Fruit fly (Drosophila melanogaster) whole organism, embryonic: ENCODE data around the gene CG32700.

Experiments used
- Antp ChIP-seq: fragments of 200-800 bp; sonication (Bioruptor generic); optimal IDR thresholded peaks from 3 replicates; lab custom pipeline; 2016; ENCODE audit warnings: missing biosample characterization, missing genetic modification characterization
- CG10274 ChIP-seq: fragments of 200-800 bp; sonication (Bioruptor generic); optimal IDR thresholded peaks from 3 replicates; lab custom pipeline; 2017; ENCODE audit warnings: missing biosample characterization, mild to moderate bottlenecking, missing genetic modification characterization
- CG11247 ChIP-seq: fragments of 200-800 bp; sonication (Bioruptor generic); IDR thresholded peaks from 2 replicates; pipeline ENCODE4 v1.3.6; 2022; ENCODE audit warnings: missing biosample characterization, missing genetic modification characterization
- CG1233 ChIP-seq: fragments of 200-800 bp; sonication (Bioruptor generic); optimal IDR thresholded peaks from 4 replicates; lab custom pipeline; 2018; ENCODE audit warnings: missing biosample characterization, mild to moderate bottlenecking, missing genetic modification characterization
- CG12659 ChIP-seq: fragments of 200-800 bp; sonication (Bioruptor generic); optimal IDR thresholded peaks from 3 replicates; lab custom pipeline; 2017; ENCODE audit warnings: mild to moderate bottlenecking, missing biosample characterization, missing genetic modification reagents, missing genetic modification characterization
- CG12769 ChIP-seq: fragments of 200-800 bp; sonication (Bioruptor generic); optimal IDR thresholded peaks from 2 replicates; lab custom pipeline; 2019; ENCODE audit warnings: missing biosample characterization, mild to moderate bottlenecking, missing genetic modification characterization, moderate library complexity
- CG13296 ChIP-seq: fragments of 200-800 bp; sonication (Bioruptor generic); optimal IDR thresholded peaks from 3 replicates; lab custom pipeline; 2018; ENCODE audit warnings: missing biosample characterization, mild to moderate bottlenecking, missing genetic modification characterization
- CG17385 ChIP-seq: fragments of 200-800 bp; sonication (Bioruptor generic); optimal IDR thresholded peaks from 3 replicates; lab custom pipeline; 2018; ENCODE audit warnings: missing biosample characterization, mild to moderate bottlenecking, missing genetic modification characterization
- CG17568 ChIP-seq: fragments of 200-800 bp; sonication (Bioruptor generic); optimal IDR thresholded peaks from 2 replicates; lab custom pipeline; 2018; ENCODE audit warnings: missing biosample characterization, mild to moderate bottlenecking, missing genetic modification characterization, moderate library complexity
- CG32772 ChIP-seq: fragments of 200-800 bp; sonication (Bioruptor generic); IDR thresholded peaks from 2 replicates; pipeline ENCODE4 v1.3.6; 2022; ENCODE audit warnings: missing biosample characterization, missing genetic modification characterization
- CG6654 ChIP-seq: fragments of 200-800 bp; sonication (Bioruptor generic); optimal IDR thresholded peaks from 2 replicates; lab custom pipeline; 2017; ENCODE audit warnings: missing biosample characterization, mild to moderate bottlenecking, missing genetic modification characterization
- CG7556 ChIP-seq: fragments of 200-800 bp; sonication (Bioruptor generic); optimal IDR thresholded peaks from 2 replicates; lab custom pipeline; 2017; ENCODE audit warnings: missing biosample characterization, mild to moderate bottlenecking, missing genetic modification characterization
- CG7786 ChIP-seq: fragments of 200-800 bp; sonication (Bioruptor generic); optimal IDR thresholded peaks from 2 replicates; lab custom pipeline; 2016; ENCODE audit warnings: missing biosample characterization, missing genetic modification characterization
- CHES-1-like ChIP-seq: fragments of 200-800 bp; sonication (Bioruptor generic); optimal IDR thresholded peaks from 2 replicates; lab custom pipeline; 2016; ENCODE audit warnings: missing biosample characterization, missing genetic modification characterization
- Dbx ChIP-seq: fragments of 200-800 bp; sonication (Bioruptor generic); IDR thresholded peaks from 3 replicates; pipeline ENCODE4 v1.3.6; 2022; ENCODE audit warnings: missing biosample characterization, missing genetic modification characterization
- Drgx ChIP-seq: fragments of 200-800 bp; sonication (Bioruptor generic); IDR thresholded peaks from 2 replicates; pipeline ENCODE4 v1.3.6; 2022; ENCODE audit warnings: missing biosample characterization, missing genetic modification characterization
- Gsc ChIP-seq: fragments of 200-800 bp; sonication (Bioruptor generic); IDR thresholded peaks from 2 replicates; pipeline ENCODE4 v1.3.6; 2022; ENCODE audit warnings: missing biosample characterization, missing genetic modification characterization
- HLH3B ChIP-seq: fragments of 200-800 bp; sonication (Bioruptor generic); IDR thresholded peaks from 2 replicates; pipeline ENCODE4 v1.3.6; 2022; ENCODE audit warnings: missing biosample characterization, missing genetic modification characterization
- Mes4 ChIP-seq: fragments of 200-800 bp; sonication (Bioruptor generic); optimal IDR thresholded peaks from 2 replicates; lab custom pipeline; 2016; ENCODE audit warnings: missing biosample characterization, missing genetic modification characterization
- Nf-YA ChIP-seq: fragments of 200-800 bp; sonication (Bioruptor generic); IDR thresholded peaks from 2 replicates; pipeline ENCODE4 v1.3.6; 2022; ENCODE audit warnings: missing biosample characterization, missing genetic modification characterization
- Spps ChIP-seq: fragments of 200-800 bp; sonication (Bioruptor generic); optimal IDR thresholded peaks from 2 replicates; lab custom pipeline; 2018; ENCODE audit warnings: missing biosample characterization, mild to moderate bottlenecking, missing genetic modification characterization
- Sry-δ ChIP-seq: fragments of 200-800 bp; sonication (Bioruptor generic); optimal IDR thresholded peaks from 2 replicates; lab custom pipeline; 2016; ENCODE audit warnings: missing biosample characterization, missing genetic modification characterization
- Ssrp ChIP-seq: fragments of 200-800 bp; sonication (Bioruptor generic); optimal IDR thresholded peaks from 2 replicates; lab custom pipeline; 2018; ENCODE audit warnings: missing biosample characterization, mild to moderate bottlenecking, missing genetic modification characterization, moderate library complexity
- Vsx1 ChIP-seq: fragments of 200-800 bp; sonication (Bioruptor generic); optimal IDR thresholded peaks from 2 replicates; lab custom pipeline; 2017; ENCODE audit warnings: missing biosample characterization, mild to moderate bottlenecking, missing genetic modification characterization, missing genetic modification reagents
- al ChIP-seq: fragments of 200-800 bp; sonication (Bioruptor generic); IDR thresholded peaks from 2 replicates; pipeline ENCODE4 v1.3.6; 2022; ENCODE audit warnings: missing biosample characterization, missing genetic modification characterization
- ash1 ChIP-seq: fragments of 200-800 bp; sonication (Bioruptor generic); optimal IDR thresholded peaks from 2 replicates; lab custom pipeline; 2018; ENCODE audit warnings: missing biosample characterization, mild to moderate bottlenecking, missing genetic modification characterization
- cad ChIP-seq: fragments of >200 bp; optimal IDR thresholded peaks from 2 replicates; lab custom pipeline; 2017; ENCODE audit warnings: missing biosample characterization, missing genetic modification characterization
- chif ChIP-seq, 2 experiments: fragments of 200-800 bp; sonication (Bioruptor generic); optimal IDR thresholded peaks; 3 replicates each; lab custom pipeline; 2016; ENCODE audit warnings: missing biosample characterization in 2 of 2, missing genetic modification characterization in 2 of 2
- ci ChIP-seq: fragments of 200-800 bp; sonication (Bioruptor generic); IDR thresholded peaks from 3 replicates; pipeline ENCODE4 v1.3.6; 2022; ENCODE audit warnings: missing biosample characterization, missing genetic modification characterization
- emc ChIP-seq: fragments of 200-800 bp; sonication (Bioruptor generic); optimal IDR thresholded peaks from 2 replicates; lab custom pipeline; 2016; ENCODE audit warnings: missing biosample characterization, missing genetic modification characterization
- ewg ChIP-seq: fragments of 200-800 bp; sonication (Bioruptor generic); optimal IDR thresholded peaks from 3 replicates; lab custom pipeline; 2017; ENCODE audit warnings: mild to moderate bottlenecking, missing biosample characterization, missing genetic modification reagents, missing genetic modification characterization
- ken ChIP-seq: fragments of 200-800 bp; sonication (Bioruptor generic); IDR thresholded peaks from 3 replicates; pipeline ENCODE4 v1.3.6; 2022; ENCODE audit warnings: missing biosample characterization, missing genetic modification characterization
- luna ChIP-seq: fragments of 200-800 bp; sonication (Bioruptor generic); optimal IDR thresholded peaks from 2 replicates; lab custom pipeline; 2016; ENCODE audit warnings: missing biosample characterization, missing genetic modification characterization
- nerfin-2 ChIP-seq: fragments of 200-800 bp; sonication (Bioruptor generic); IDR thresholded peaks from 2 replicates; pipeline ENCODE4 v1.3.6; 2022; ENCODE audit warnings: missing biosample characterization, missing genetic modification characterization; ENCODE audit not compliant: partially characterized antibody
- oc ChIP-seq: fragments of 200-800 bp; sonication (Bioruptor generic); optimal IDR thresholded peaks from 2 replicates; lab custom pipeline; 2018; ENCODE audit warnings: missing biosample characterization, mild to moderate bottlenecking, missing genetic modification characterization, moderate library complexity
- otp ChIP-seq: fragments of 200-800 bp; sonication (Bioruptor generic); IDR thresholded peaks from 3 replicates; pipeline ENCODE4, ENCODE4 v1.3.6; 2022; ENCODE audit warnings: missing biosample characterization, missing genetic modification characterization
- phol ChIP-seq: fragments of 200-800 bp; sonication (Bioruptor generic); optimal IDR thresholded peaks from 3 replicates; lab custom pipeline; 2018; ENCODE audit warnings: missing biosample characterization, mild to moderate bottlenecking, missing genetic modification characterization, moderate library complexity
- prd ChIP-seq, 3 experiments: fragments of >200 bp in 2 of 3; fragments of 200-800 bp in 1 of 3; sonication (Bioruptor generic) in 1 of 3; optimal IDR thresholded peaks in 2 of 3; IDR thresholded peaks in 1 of 3; 2 replicates in 2 of 3; 3 replicates in 1 of 3; pipeline versions ENCODE4 v1.3.6 to Lab custom; 2017 to 2022; ENCODE audit warnings: missing biosample characterization in 1 of 3, missing genetic modification characterization in 1 of 3
- psq ChIP-seq: fragments of 200-800 bp; sonication (Bioruptor generic); optimal IDR thresholded peaks from 2 replicates; lab custom pipeline; 2017; ENCODE audit warnings: missing biosample characterization, missing genetic modification characterization
- sc ChIP-seq, 3 experiments: fragments of >200 bp in 2 of 3; fragments of 200-800 bp in 1 of 3; sonication (Bioruptor generic) in 1 of 3; optimal IDR thresholded peaks; 2 replicates in 2 of 3; 3 replicates in 1 of 3; lab custom pipeline; 2017; ENCODE audit warnings: mild to moderate bottlenecking in 1 of 3, missing biosample characterization in 1 of 3, missing genetic modification characterization in 1 of 3, missing genetic modification reagents in 1 of 3
- sens ChIP-seq: fragments of 200-800 bp; sonication (Bioruptor generic); peaks from one replicate; lab custom pipeline; 2016; ENCODE audit warnings: missing biosample characterization, missing genetic modification characterization
- shn ChIP-seq: fragments of 200-800 bp; sonication (Bioruptor generic); optimal IDR thresholded peaks from 3 replicates; lab custom pipeline; 2016; ENCODE audit warnings: missing biosample characterization, missing genetic modification characterization
- slp2 ChIP-seq: fragments of 200-800 bp; sonication (Bioruptor generic); optimal IDR thresholded peaks from 2 replicates; lab custom pipeline; 2016; ENCODE audit warnings: missing biosample characterization, missing genetic modification characterization
- so ChIP-seq: fragments of 200-800 bp; sonication (Bioruptor generic); IDR thresholded peaks from 3 replicates; pipeline ENCODE4 v1.3.6; 2022; ENCODE audit warnings: missing biosample characterization, missing genetic modification characterization
- sqz ChIP-seq: fragments of 200-800 bp; sonication (Bioruptor generic); optimal IDR thresholded peaks from 3 replicates; lab custom pipeline; 2018; ENCODE audit warnings: missing biosample characterization, mild to moderate bottlenecking, missing genetic modification characterization
- ssp ChIP-seq: fragments of 200-800 bp; sonication (Bioruptor generic); IDR thresholded peaks from 2 replicates; pipeline ENCODE4 v1.3.6; 2022; ENCODE audit warnings: missing biosample characterization, missing genetic modification characterization
- sug ChIP-seq: fragments of 200-800 bp; optimal IDR thresholded peaks from 2 replicates; lab custom pipeline; 2019; ENCODE audit warnings: missing biosample characterization, mild to moderate bottlenecking, missing genetic modification characterization, moderate library complexity
- twi ChIP-seq: fragments of 200-800 bp; optimal IDR thresholded peaks from 2 replicates; lab custom pipeline; 2019; ENCODE audit warnings: missing biosample characterization, mild to moderate bottlenecking, missing genetic modification characterization, moderate library complexity
- vfl ChIP-seq: fragments of 200-800 bp; sonication (Bioruptor generic); optimal IDR thresholded peaks from 2 replicates; lab custom pipeline; 2016; ENCODE audit warnings: missing biosample characterization, missing genetic modification characterization
- wor ChIP-seq: fragments of 200-800 bp; sonication (Bioruptor generic); IDR thresholded peaks from 2 replicates; pipeline ENCODE4 v1.3.6; 2022; ENCODE audit warnings: missing biosample characterization, missing genetic modification characterization
- zf30C ChIP-seq: fragments of 200-800 bp; sonication (Bioruptor generic); optimal IDR thresholded peaks from 3 replicates; lab custom pipeline; 2018; ENCODE audit warnings: missing biosample characterization, mild to moderate bottlenecking, missing genetic modification characterization

The CG32700 gene

DNA sequence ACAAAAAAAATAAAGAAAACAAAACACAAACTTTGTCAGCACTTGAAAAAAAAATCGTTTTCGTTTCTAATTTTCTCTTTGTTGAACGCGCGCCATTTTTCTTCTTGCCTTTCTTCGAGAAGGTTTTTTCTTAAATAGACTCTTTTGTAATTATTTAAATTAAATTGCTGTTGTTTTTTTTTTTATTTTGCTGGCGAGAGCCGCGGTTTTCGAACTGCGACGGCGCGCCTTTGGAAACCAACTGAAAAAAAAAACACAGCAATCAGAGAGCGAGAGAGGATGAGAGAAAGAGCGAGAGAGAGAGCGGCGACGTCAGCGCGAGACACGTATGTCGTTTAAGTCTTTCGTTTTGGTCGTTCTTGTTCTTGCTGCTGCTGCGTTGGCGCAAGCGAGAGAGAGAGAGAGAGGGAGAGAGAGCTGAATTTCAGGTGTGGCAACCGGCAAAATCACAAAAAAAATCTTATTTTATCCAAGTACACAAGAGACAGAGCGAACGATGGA is 54.6 kb downstream of the CG32700 start (continued):
- no peak for TF ChIP-seq luna (GFP tag; lab: Kevin White, UChicago)
- TF ChIP-seq so (GFP tag; lab: Robert Waterston, UW) = no peak
- peak; percentile 80 for TF ChIP-seq CG11247 (GFP tag; lab: Robert Waterston, UW)
- no peak for TF ChIP-seq CG6654
- no peak for TF ChIP-seq CG13296
- TF ChIP-seq Gsc (GFP tag; lab: Robert Waterston, UW) = no peak
- TF ChIP-seq al (GFP tag; lab: Robert Waterston, UW) = no peak
- no peak for TF ChIP-seq ash1 (GFP tag; lab: Kevin White, UChicago)
- no peak for TF ChIP-seq Ssrp
- no peak for TF ChIP-seq oc (tag; lab: Kevin White, UChicago)
- no peak for TF ChIP-seq wor (GFP tag; lab: Robert Waterston, UW)
- TF ChIP-seq slp2 (GFP tag; lab: Kevin White, UChicago) = no peak
- no peak for TF ChIP-seq Spps (tag; lab: Kevin White, UChicago)
- TF ChIP-seq vfl (GFP tag; lab: Kevin White, UChicago) = peak; percentile 2
- peak; percentile 36 for TF ChIP-seq zf30C (GFP tag; lab: Kevin White, UChicago)
- peak; percentile 37; the same call in 1 of the 3 replicates for TF ChIP-seq ci
- TF ChIP-seq CG10274 = no peak
- no peak for TF ChIP-seq Sry-δ
- TF ChIP-seq Vsx1 = no peak
- no peak for TF ChIP-seq sug (tag; lab: Kevin White, UChicago)
- TF ChIP-seq CG12659 = no peak
- TF ChIP-seq CG7556 = no peak
- TF ChIP-seq Antp (GFP tag; lab: Kevin White, UChicago) = no peak
- no peak for TF ChIP-seq prd (optimal IDR thresholded peaks at IDR 0.05; lab: Kevin White, UChicago)
- no peak for TF ChIP-seq prd (GFP tag; IDR thresholded peaks at IDR 0.05; lab: Robert Waterston, UW)
- peak; percentile 48 for TF ChIP-seq CG32772 (GFP tag; lab: Robert Waterston, UW)
- TF ChIP-seq sens (GFP tag; lab: Kevin White, UChicago) = peak; percentile 57
- no peak for TF ChIP-seq chif (GFP tag; optimal IDR thresholded peaks at IDR 0.05; lab: Kevin White, UChicago)
- no peak for TF ChIP-seq sc (optimal IDR thresholded peaks at IDR 0.05; lab: Kevin White, UChicago)
- TF ChIP-seq sc (GFP tag; optimal IDR thresholded peaks at IDR 0.05; lab: Kevin White, UChicago) = no peak
- TF ChIP-seq shn (GFP tag; lab: Kevin White, UChicago) = no peak
- TF ChIP-seq Nf-YA (GFP tag; lab: Robert Waterston, UW) = no peak
- peak; percentile 29 for TF ChIP-seq ewg (GFP tag; lab: Kevin White, UChicago)
- TF ChIP-seq CG7786 = no peak
- TF ChIP-seq Drgx (GFP tag; lab: Robert Waterston, UW) = peak; percentile 41; the same call in 1 of the 2 replicates
- TF ChIP-seq twi (tag; lab: Kevin White, UChicago) = no peak
- no peak for TF ChIP-seq Mes4 (GFP tag; lab: Kevin White, UChicago)
- TF ChIP-seq ken (GFP tag; lab: Robert Waterston, UW) = no peak
- no peak for TF ChIP-seq CG1233 (GFP tag; lab: Kevin White, UChicago)
- no peak for TF ChIP-seq phol (tag; lab: Kevin White, UChicago)
- no peak for TF ChIP-seq CG17568 (GFP tag; lab: Kevin White, UChicago)
- no peak for TF ChIP-seq Dbx (GFP tag; lab: Robert Waterston, UW)
- peak; percentile 94 for TF ChIP-seq sqz (GFP tag; lab: Kevin White, UChicago)
- TF ChIP-seq HLH3B (GFP tag; lab: Robert Waterston, UW) = no peak
- no peak for TF ChIP-seq nerfin-2 (GFP tag; lab: Robert Waterston, UW)
- no peak for TF ChIP-seq ssp (GFP tag; lab: Robert Waterston, UW)
- TF ChIP-seq cad (GFP tag; lab: Kevin White, UChicago) = no peak
- TF ChIP-seq psq (GFP tag; lab: Kevin White, UChicago) = no peak
- TF ChIP-seq CG17385 (GFP tag; lab: Kevin White, UChicago) = peak; percentile 81
- TF ChIP-seq CG12769 = no peak
- no peak for TF ChIP-seq CHES-1-like (GFP tag; lab: Kevin White, UChicago)
- no peak for TF ChIP-seq emc (GFP tag; lab: Kevin White, UChicago)
- no peak for TF ChIP-seq otp (GFP tag; lab: Robert Waterston, UW)
